Fruit fly (Drosophila melanogaster): ENCODE measurements around the gene CG43755.

DNA sequence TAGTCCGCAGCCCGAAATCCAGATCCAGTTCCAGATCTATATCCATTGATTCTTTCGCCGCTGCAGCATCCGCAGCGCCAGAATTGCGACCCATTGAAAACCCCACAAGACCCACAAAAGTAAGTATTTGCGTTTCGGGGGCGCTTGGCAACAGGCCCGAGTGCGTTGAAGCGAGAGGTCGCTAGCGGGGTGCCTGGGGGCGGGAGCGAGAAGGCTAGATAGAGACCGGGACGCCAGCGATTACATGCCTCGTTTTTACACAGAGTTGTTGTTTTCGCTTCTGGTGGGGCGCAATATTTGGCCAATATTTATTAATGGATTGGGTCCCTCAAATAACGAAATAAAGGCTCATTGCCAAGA lies 31.3 kb downstream of the CG43755 start:
- TF ChIP-seq CG17806 (tag; optimal IDR thresholded peaks at IDR 0.05) (no peak), EcR (GFP tag; optimal IDR thresholded peaks at IDR 0.05) (no peak), D1 (tag; optimal IDR thresholded peaks at IDR 0.05) (no peak), CG10348 (GFP tag; IDR thresholded peaks at IDR 0.05) (no peak), Ets98B (GFP tag; IDR thresholded peaks at IDR 0.05) (peak; percentile 22; the same call in 1 of the 2 replicates), CG4496 (GFP tag; IDR thresholded peaks at IDR 0.05) (no peak), fd96Ca (GFP tag; IDR thresholded peaks at IDR 0.05) (peak; percentile 16; the same call in 1 of the 3 replicates), CG8159 (tag; optimal IDR thresholded peaks at IDR 0.05) (no peak), rn (GFP tag; IDR thresholded peaks at IDR 0.05) (no peak), CG8301 (tag; optimal IDR thresholded peaks at IDR 0.05) (no peak)
